Worm (Caenorhabditis elegans) whole organism, L3 larva: Measurements from ENCODE around the gene fbxc-20.

Source experiments
- R02D3.7 ChIP-seq: fragments of 150-350 bp; optimal IDR thresholded peaks from 2 replicates; lab custom pipeline; 2014; ENCODE audit warnings: missing biosample characterization, missing genetic modification characterization
- aly-2 ChIP-seq: fragments of 150-350 bp; optimal IDR thresholded peaks from 2 replicates; lab custom pipeline; 2014; ENCODE audit warnings: missing biosample characterization, missing genetic modification characterization
- fkh-10 ChIP-seq: sonication (generic microtip); optimal IDR thresholded peaks from 2 replicates; lab custom pipeline; 2017; ENCODE audit warnings: missing biosample characterization, missing genetic modification reagents, missing genetic modification characterization
- nhr-11 ChIP-seq: fragments of 150-350 bp; optimal IDR thresholded peaks from 2 replicates; lab custom pipeline; 2014; ENCODE audit warnings: missing biosample characterization, missing genetic modification characterization
- nhr-76 ChIP-seq: fragments of 150-350 bp; sonication (generic microtip); optimal IDR thresholded peaks from 5 replicates; lab custom pipeline; 2014; ENCODE audit warnings: missing biosample characterization, missing genetic modification characterization
- pha-4 ChIP-seq: fragments of 150-350 bp; optimal IDR thresholded peaks from 2 replicates; lab custom pipeline; 2014; ENCODE audit warnings: missing biosample characterization, missing genetic modification reagents, missing genetic modification characterization
- skn-1 ChIP-seq: fragments of 150-350 bp; optimal IDR thresholded peaks from 2 replicates; lab custom pipeline; 2014; ENCODE audit warnings: missing biosample characterization, missing genetic modification characterization
- unc-62 ChIP-seq: fragments of 150-350 bp; sonication (generic microtip); optimal IDR thresholded peaks from 4 replicates; lab custom pipeline; 2014; ENCODE audit warnings: missing biosample characterization, missing genetic modification reagents, missing genetic modification characterization
- ztf-11 ChIP-seq: fragments of 150-350 bp; optimal IDR thresholded peaks from 2 replicates; lab custom pipeline; 2014; ENCODE audit warnings: missing biosample characterization, missing genetic modification characterization

- TF ChIP-seq nhr-76 (no peak), nhr-11 (tag; lab: Kevin White, UChicago) (no peak), pha-4 (no peak), unc-62 (GFP tag; lab: Kevin White, UChicago) (no peak), R02D3.7 (tag; lab: Kevin White, UChicago) (no peak), aly-2 (tag; lab: Kevin White, UChicago) (no peak), skn-1 (tag; lab: Kevin White, UChicago) (no peak), fkh-10 (GFP tag; lab: Kevin White, UChicago) (no peak), ztf-11 (no peak)
Observed at ce11 chrII:2395864-2396263, 23.1 kb upstream of the fbxc-20 start, which contains the start of gene F16G10.13.
